Worm (Caenorhabditis elegans): ENCODE results near the gene mec-15.

- TF ChIP-seq dao-5 (tag; optimal IDR thresholded peaks at IDR 0.05): no peak
- TF ChIP-seq him-1 (tag; optimal IDR thresholded peaks at IDR 0.05): no peak
- no peak for TF ChIP-seq W03F9.2 (tag; optimal IDR thresholded peaks at IDR 0.05)
Observed at ce11 chrII:10222577-10222976, 16.9 kb downstream of the mec-15 start, which contains the start of gene plc-3.
